Worm (Caenorhabditis elegans) whole organism, L3 larva: ENCODE data around the gene C46F9.6.
"Not testable (repeated sequence)": the region's sequence is repeated elsewhere in the genome, so short reads cannot be mapped to it uniquely, and the experiment has no call there.

ENCODE experiments used
- egl-27 ChIP-seq: sonication (generic microtip); optimal IDR thresholded peaks from 4 replicates; lab custom pipeline; 2017; ENCODE audit warnings: missing biosample characterization, missing genetic modification reagents, missing genetic modification characterization
- elt-2 ChIP-seq: sonication (generic microtip); optimal IDR thresholded peaks from 2 replicates; lab custom pipeline; 2016; ENCODE audit warnings: missing genetic modification reagents, mild to moderate bottlenecking, missing genetic modification characterization, missing compliant biosample characterization
- nhr-237 ChIP-seq: fragments of 150-350 bp; optimal IDR thresholded peaks from 2 replicates; lab custom pipeline; 2014; ENCODE audit warnings: missing biosample characterization, missing genetic modification characterization
- nhr-25 ChIP-seq: sonication (generic microtip); optimal IDR thresholded peaks from 2 replicates; lab custom pipeline; 2017; ENCODE audit warnings: missing biosample characterization, missing genetic modification characterization
- zag-1 ChIP-seq: fragments of 150-350 bp; optimal IDR thresholded peaks from 2 replicates; lab custom pipeline; 2014; ENCODE audit warnings: missing biosample characterization, missing genetic modification characterization

- TF ChIP-seq elt-2 (tag; lab: Kevin White, UChicago); nhr-237 (tag; lab: Kevin White, UChicago); zag-1 (tag; lab: Kevin White, UChicago); egl-27 (tag; lab: Kevin White, UChicago); nhr-25: not testable (repeated sequence)
These were observed 43.9 kb upstream of the C46F9.6 start, which contains the start of gene fbxb-95 for ce11 chrII:1854094-1854493.
